Worm (Caenorhabditis elegans) whole organism, mixed stage, embryonic: ENCODE measurements around the gene nsy-1.

ENCODE experiments used
- elt-3 ChIP-seq: fragments of 150-350 bp; optimal IDR thresholded peaks from 2 replicates; lab custom pipeline; 2014; ENCODE audit warnings: missing biosample characterization, missing genetic modification characterization
- nhr-2 ChIP-seq: fragments of 150-350 bp; optimal IDR thresholded peaks from 2 replicates; lab custom pipeline; 2014; ENCODE audit warnings: missing biosample characterization, missing genetic modification characterization
- nhr-237 ChIP-seq: fragments of 150-350 bp; optimal IDR thresholded peaks from 2 replicates; lab custom pipeline; 2014; ENCODE audit warnings: missing biosample characterization, missing genetic modification characterization
- pha-4 ChIP-seq: fragments of 150-350 bp; optimal IDR thresholded peaks from 2 replicates; lab custom pipeline; 2018; ENCODE audit warnings: missing biosample characterization, missing genetic modification reagents, missing genetic modification characterization
- unc-39 ChIP-seq: fragments of 150-350 bp; optimal IDR thresholded peaks from 2 replicates; lab custom pipeline; 2014; ENCODE audit warnings: missing biosample characterization, missing genetic modification characterization

DNA sequence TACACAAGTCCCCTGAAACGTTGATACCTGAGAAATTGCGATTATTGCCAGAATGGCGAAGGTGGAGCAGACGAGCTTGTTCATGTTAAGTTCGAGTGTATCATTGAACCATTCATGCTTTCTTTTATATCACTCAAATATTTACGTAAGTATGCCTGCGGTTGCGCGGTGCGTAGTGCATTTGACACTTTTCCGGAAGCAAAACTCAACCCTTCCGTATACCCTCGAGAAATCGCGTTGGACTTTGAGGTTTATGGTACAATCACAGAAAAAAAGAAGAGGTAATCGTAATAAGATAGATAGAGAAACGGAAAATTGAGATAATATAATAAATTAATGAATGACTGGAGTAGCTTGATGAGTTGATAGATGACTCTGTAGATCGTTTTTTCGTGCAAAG lies 47.0 kb downstream of the nsy-1 start, which contains the start of gene idpb-2:
- no peak for TF ChIP-seq elt-3 (tag; lab: Kevin White, UChicago)
- TF ChIP-seq pha-4 (tag; lab: Kevin White, UChicago) = no peak
- no peak for TF ChIP-seq nhr-2
- TF ChIP-seq nhr-237 (tag; lab: Kevin White, UChicago) = no peak
- no peak for TF ChIP-seq unc-39 (tag; lab: Kevin White, UChicago)
